Worm (Caenorhabditis elegans) whole organism, L1 larva: ENCODE data around the gene ceh-53.

Experiments used
- C04F5.9 ChIP-seq: sonication (generic microtip); optimal IDR thresholded peaks from 2 replicates; lab custom pipeline; 2016; ENCODE audit warnings: missing genetic modification characterization, missing compliant biosample characterization
- C16A3.4 ChIP-seq: fragments of 150-350 bp; optimal IDR thresholded peaks from 2 replicates; lab custom pipeline; 2014; ENCODE audit warnings: missing biosample characterization, missing genetic modification characterization
- C34B4.2 ChIP-seq: sonication (generic microtip); optimal IDR thresholded peaks from 2 replicates; lab custom pipeline; 2017; ENCODE audit warnings: mild to moderate bottlenecking, missing genetic modification characterization, missing compliant biosample characterization
- Y116A8C.19 ChIP-seq: sonication (generic microtip); optimal IDR thresholded peaks from 2 replicates; lab custom pipeline; 2016; ENCODE audit warnings: missing compliant biosample characterization, missing genetic modification characterization, borderline replicate concordance
- aly-2 ChIP-seq: fragments of 150-350 bp; optimal IDR thresholded peaks from 2 replicates; lab custom pipeline; 2014; ENCODE audit warnings: missing biosample characterization, missing genetic modification characterization
- ama-1 ChIP-seq: fragments of 150-350 bp; optimal IDR thresholded peaks from 2 replicates; lab custom pipeline; 2014
- ceh-82 ChIP-seq, 3 experiments: fragments of 150-350 bp in 1 of 3; sonication (generic microtip) in 2 of 3; optimal IDR thresholded peaks; 2 replicates each; lab custom pipeline; 2014 to 2017; ENCODE audit warnings: missing biosample characterization in 3 of 3, missing genetic modification characterization in 3 of 3
- ceh-90 ChIP-seq: sonication (generic microtip); optimal IDR thresholded peaks from 2 replicates; lab custom pipeline; 2016; ENCODE audit warnings: missing genetic modification characterization, missing compliant biosample characterization
- ces-1 ChIP-seq: fragments of 150-350 bp; optimal IDR thresholded peaks from 2 replicates; lab custom pipeline; 2014; ENCODE audit warnings: missing biosample characterization, missing genetic modification reagents, missing genetic modification characterization
- dpl-1 ChIP-seq, 3 experiments: fragments of 150-350 bp in 2 of 3; sonication (generic microtip) in 1 of 3; optimal IDR thresholded peaks; 2 replicates each; lab custom pipeline; 2014 to 2017; ENCODE audit warnings: missing biosample characterization in 3 of 3, missing genetic modification characterization in 3 of 3, missing genetic modification reagents in 3 of 3
- efl-1 ChIP-seq, 4 experiments: fragments of 150-350 bp; optimal IDR thresholded peaks in 3 of 4; peaks in 1 of 4; 1 replicate in 1 of 4; 2 replicates in 3 of 4; lab custom pipeline; 2014; ENCODE audit warnings: missing biosample characterization in 2 of 4, missing genetic modification characterization in 2 of 4, missing genetic modification reagents in 2 of 4
- egl-13 ChIP-seq: sonication (generic microtip); optimal IDR thresholded peaks from 2 replicates; lab custom pipeline; 2016; ENCODE audit warnings: missing genotype, missing genetic modification reagents, missing genetic modification characterization, missing compliant biosample characterization
- elt-3 ChIP-seq, 6 experiments: fragments of 150-350 bp in 1 of 6; sonication (generic microtip); optimal IDR thresholded peaks; 2 replicates each; lab custom pipeline; 2017 to 2018; ENCODE audit warnings: missing biosample characterization in 6 of 6, missing genetic modification characterization in 6 of 6, inconsistent platforms in 1 of 6
- ets-5 ChIP-seq: fragments of 200-800 bp; sonication (Bioruptor generic); IDR thresholded peaks from 2 replicates; pipeline ENCODE4 v1.3.6; 2022; ENCODE audit warnings: missing genetic modification characterization, missing compliant biosample characterization
- fkh-8 ChIP-seq: sonication (generic microtip); optimal IDR thresholded peaks from 2 replicates; lab custom pipeline; 2016; ENCODE audit warnings: mild to moderate bottlenecking, missing genetic modification characterization, missing compliant biosample characterization
- grh-1 ChIP-seq: fragments of 200-800 bp; sonication (Bioruptor generic); IDR thresholded peaks from 2 replicates; pipeline ENCODE4 v1.3.6; 2022; ENCODE audit warnings: missing genetic modification reagents, missing genetic modification characterization, missing compliant biosample characterization
- hlh-17 ChIP-seq: fragments of 200-800 bp; sonication (Bioruptor generic); optimal IDR thresholded peaks from 2 replicates; lab custom pipeline; 2018; ENCODE audit warnings: missing genetic modification characterization, mild to moderate bottlenecking, missing compliant biosample characterization, moderate library complexity, borderline replicate concordance
- hlh-4 ChIP-seq: sonication (generic microtip); optimal IDR thresholded peaks from 2 replicates; lab custom pipeline; 2016; ENCODE audit warnings: mild to moderate bottlenecking, missing genetic modification characterization, missing compliant biosample characterization
- isw-1 ChIP-seq: fragments of 200-800 bp; sonication (Bioruptor generic); IDR thresholded peaks from 2 replicates; pipeline ENCODE4 v1.3.6; 2022; ENCODE audit warnings: missing genetic modification characterization, missing compliant biosample characterization
- jun-1 ChIP-seq: fragments of 150-350 bp; optimal IDR thresholded peaks from 2 replicates; lab custom pipeline; 2014; ENCODE audit warnings: missing biosample characterization, missing genetic modification reagents, missing genetic modification characterization
- lin-13 ChIP-seq: fragments of 150-350 bp; optimal IDR thresholded peaks from 2 replicates; lab custom pipeline; 2014; ENCODE audit warnings: missing biosample characterization, missing genetic modification reagents, missing genetic modification characterization
- lin-14 ChIP-seq: fragments of 200-800 bp; sonication (Bioruptor generic); optimal IDR thresholded peaks from 2 replicates; lab custom pipeline; 2018; ENCODE audit warnings: mild to moderate bottlenecking, missing genetic modification characterization, moderate library complexity, missing compliant biosample characterization
- lin-15B ChIP-seq: fragments of 150-350 bp; sonication (generic microtip); optimal IDR thresholded peaks from 3 replicates; lab custom pipeline; 2014; ENCODE audit warnings: missing biosample characterization, missing genetic modification characterization
- lin-35 ChIP-seq, 2 experiments: fragments of 150-350 bp; optimal IDR thresholded peaks; 2 replicates each; lab custom pipeline; 2014; ENCODE audit warnings: missing biosample characterization in 2 of 2, missing genetic modification characterization in 2 of 2, missing genetic modification reagents in 2 of 2
- lin-39 ChIP-seq: fragments of 150-350 bp; optimal IDR thresholded peaks from 2 replicates; lab custom pipeline; 2014; ENCODE audit warnings: missing biosample characterization, missing genetic modification reagents, missing genetic modification characterization
- lir-3 ChIP-seq: sonication (generic microtip); optimal IDR thresholded peaks from 2 replicates; lab custom pipeline; 2016; ENCODE audit warnings: mild to moderate bottlenecking, missing genetic modification characterization, moderate library complexity, missing compliant biosample characterization; ENCODE audit not compliant: poor library complexity
- lsy-2 ChIP-seq, 2 experiments: fragments of 150-350 bp; optimal IDR thresholded peaks; 2 replicates each; lab custom pipeline; 2014; ENCODE audit warnings: missing biosample characterization in 2 of 2, missing genetic modification characterization in 2 of 2
- mef-2 ChIP-seq: fragments of 150-350 bp; optimal IDR thresholded peaks from 2 replicates; lab custom pipeline; 2014; ENCODE audit warnings: missing biosample characterization, missing genetic modification characterization
- nhr-11 ChIP-seq: fragments of 150-350 bp; optimal IDR thresholded peaks from 2 replicates; lab custom pipeline; 2014; ENCODE audit warnings: missing biosample characterization, missing genetic modification characterization
- nhr-12 ChIP-seq: sonication (generic microtip); optimal IDR thresholded peaks from 2 replicates; lab custom pipeline; 2017; ENCODE audit warnings: missing biosample characterization, missing genetic modification characterization
- nhr-19 ChIP-seq: fragments of 200-800 bp; sonication (Bioruptor generic); conservative IDR thresholded peaks from 2 replicates; pipeline ENCODE4 v1.3.6; 2022; ENCODE audit warnings: missing genetic modification characterization, missing compliant biosample characterization
- nhr-237 ChIP-seq: fragments of 150-350 bp; optimal IDR thresholded peaks from 2 replicates; lab custom pipeline; 2014; ENCODE audit warnings: missing biosample characterization, missing genetic modification characterization
- nhr-76 ChIP-seq: sonication (generic microtip); optimal IDR thresholded peaks from 2 replicates; lab custom pipeline; 2017; ENCODE audit warnings: missing biosample characterization, missing genetic modification characterization
- nhr-77 ChIP-seq: fragments of 150-350 bp; optimal IDR thresholded peaks from 2 replicates; lab custom pipeline; 2014; ENCODE audit warnings: missing biosample characterization, missing genetic modification characterization
- nhr-85 ChIP-seq: sonication (generic microtip); peaks from one replicate; lab custom pipeline; 2016; ENCODE audit warnings: missing genetic modification characterization, inconsistent platforms, missing compliant biosample characterization
- nhr-90 ChIP-seq: sonication (generic microtip); optimal IDR thresholded peaks from 2 replicates; lab custom pipeline; 2016; ENCODE audit warnings: mild to moderate bottlenecking, missing genetic modification characterization, missing compliant biosample characterization; ENCODE audit not compliant: poor library complexity
- pag-3 ChIP-seq: sonication (generic microtip); optimal IDR thresholded peaks from 2 replicates; lab custom pipeline; 2017; ENCODE audit warnings: missing genetic modification characterization, mild to moderate bottlenecking, missing compliant biosample characterization, antibody characterized with exemption, borderline replicate concordance; ENCODE audit not compliant: insufficient read depth
- pax-3 ChIP-seq: fragments of 200-800 bp; sonication (Bioruptor generic); optimal IDR thresholded peaks from 2 replicates; lab custom pipeline; 2018; ENCODE audit warnings: mild to moderate bottlenecking, missing genetic modification characterization, moderate library complexity, missing compliant biosample characterization
- pqm-1 ChIP-seq: sonication (generic microtip); optimal IDR thresholded peaks from 3 replicates; lab custom pipeline; 2017; ENCODE audit warnings: missing biosample characterization, missing genetic modification characterization
- skn-1 ChIP-seq: fragments of 150-350 bp; optimal IDR thresholded peaks from 2 replicates; lab custom pipeline; 2014; ENCODE audit warnings: missing biosample characterization, missing genetic modification characterization
- snpc-4 ChIP-seq: fragments of 150-350 bp; optimal IDR thresholded peaks from 2 replicates; lab custom pipeline; 2014; ENCODE audit warnings: missing biosample characterization, missing genetic modification characterization
- sox-4 ChIP-seq: sonication (generic microtip); optimal IDR thresholded peaks from 2 replicates; lab custom pipeline; 2016; ENCODE audit warnings: missing genetic modification characterization, missing compliant biosample characterization
- tlp-1 ChIP-seq: fragments of 150-350 bp; optimal IDR thresholded peaks from 2 replicates; lab custom pipeline; 2014; ENCODE audit warnings: missing biosample characterization, missing genetic modification characterization
- unc-130 ChIP-seq: fragments of 150-350 bp; optimal IDR thresholded peaks from 2 replicates; lab custom pipeline; 2017; ENCODE audit warnings: missing biosample characterization, missing genetic modification characterization, inconsistent platforms
- unc-62 ChIP-seq: fragments of 150-350 bp; optimal IDR thresholded peaks from 2 replicates; lab custom pipeline; 2014; ENCODE audit warnings: missing biosample characterization, missing genetic modification reagents, missing genetic modification characterization
- unc-86 ChIP-seq: sonication (generic microtip); optimal IDR thresholded peaks from 2 replicates; lab custom pipeline; 2016; ENCODE audit warnings: missing genetic modification characterization, missing compliant biosample characterization
- xbp-1 ChIP-seq: sonication (generic microtip); optimal IDR thresholded peaks from 2 replicates; lab custom pipeline; 2016; ENCODE audit warnings: missing genetic modification characterization, missing compliant biosample characterization
- zip-4 ChIP-seq: fragments of 200-800 bp; sonication (Bioruptor generic); optimal IDR thresholded peaks from 2 replicates; lab custom pipeline; 2018; ENCODE audit warnings: mild to moderate bottlenecking, missing genetic modification characterization, moderate library complexity, missing compliant biosample characterization
- ztf-11 ChIP-seq, 2 experiments: sonication (generic microtip); optimal IDR thresholded peaks; 2 replicates each; lab custom pipeline; 2016 to 2017; ENCODE audit warnings: missing genetic modification characterization in 2 of 2, missing biosample characterization in 1 of 2, missing compliant biosample characterization in 1 of 2

The ceh-53 gene

DNA sequence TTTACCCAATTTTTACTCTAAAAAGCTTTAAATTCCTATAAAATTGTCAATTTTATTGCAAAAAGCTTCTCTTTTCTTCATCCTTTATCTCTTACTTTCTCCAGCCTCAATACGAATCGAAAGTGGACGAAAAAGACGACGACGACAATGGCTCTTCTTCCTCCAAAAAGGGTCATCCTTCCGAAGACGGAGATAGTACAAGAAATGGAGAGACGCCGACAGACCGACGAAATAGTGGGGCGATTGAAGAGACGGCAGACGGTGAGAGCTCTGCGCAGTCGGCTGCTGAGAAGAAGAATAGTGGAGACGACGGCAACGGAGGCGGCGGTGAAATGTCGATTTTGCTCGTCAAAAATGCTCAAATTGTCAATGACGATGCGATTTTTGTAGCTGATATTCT is 21.3 kb downstream of the ceh-53 start (continued):
- no peak for TF ChIP-seq Y116A8C.19 (tag; lab: Kevin White, UChicago)
- peak; percentile 1 for TF ChIP-seq nhr-90 (tag; lab: Kevin White, UChicago)
- no peak for TF ChIP-seq tlp-1 (tag; lab: Kevin White, UChicago)
- peak; percentile 63 for TF ChIP-seq unc-86 (tag; lab: Kevin White, UChicago)
- TF ChIP-seq ets-5 (GFP tag; lab: Robert Waterston, UW), result no peak
- TF ChIP-seq unc-62, result no peak
- TF ChIP-seq, all 84 proteins: peak for 27

DNA sequence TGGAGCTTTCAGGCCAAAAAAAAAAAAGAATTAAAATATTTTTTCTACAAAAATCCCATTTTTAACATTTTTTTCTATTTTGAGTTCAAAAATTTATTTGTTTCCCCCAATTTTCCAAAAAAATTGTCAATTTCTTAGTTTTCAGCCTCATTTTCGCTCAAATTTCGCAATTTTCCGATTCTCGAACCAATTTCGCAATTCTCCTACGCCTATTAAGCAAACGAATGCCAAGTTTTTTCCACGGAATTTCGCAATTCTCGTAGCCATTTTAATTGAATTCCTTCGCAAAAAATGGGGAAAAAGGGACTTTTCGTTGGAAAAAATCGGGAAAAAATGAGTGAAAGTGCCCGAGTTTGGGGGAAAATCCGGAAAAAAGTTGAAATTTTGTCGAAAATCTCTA is 22.4 kb downstream of the ceh-53 start:
- TF ChIP-seq nhr-76 (tag; lab: Kevin White, UChicago), result no peak
- peak; percentile 70 for TF ChIP-seq skn-1 (tag; lab: Kevin White, UChicago)
- TF ChIP-seq lsy-2 (tag; optimal IDR thresholded peaks at IDR 0.05; lab: Kevin White, UChicago), result peak in 1 of 2 experiments; percentile 10
- TF ChIP-seq xbp-1, result no peak
- peak; percentile 28 for TF ChIP-seq lin-14 (GFP tag; lab: Kevin White, UChicago)
- TF ChIP-seq zip-4 (GFP tag; lab: Kevin White, UChicago), result peak; percentile 64
- no peak for TF ChIP-seq nhr-19
- peak in 1 of 2 experiments; percentile 10 for TF ChIP-seq efl-1 (optimal IDR thresholded peaks at IDR 0.05; lab: Kevin White, UChicago)
- TF ChIP-seq efl-1 (GFP tag; optimal IDR thresholded peaks at IDR 0.05 in 1 of 2; lab: Kevin White, UChicago), result no peak
- peak; percentile 1 for TF ChIP-seq ceh-90
- no peak for TF ChIP-seq nhr-77
- peak; percentile 23 to 66 (median 33) for TF ChIP-seq ceh-82 (tag; optimal IDR thresholded peaks at IDR 0.05; lab: Kevin White, UChicago)

DNA sequence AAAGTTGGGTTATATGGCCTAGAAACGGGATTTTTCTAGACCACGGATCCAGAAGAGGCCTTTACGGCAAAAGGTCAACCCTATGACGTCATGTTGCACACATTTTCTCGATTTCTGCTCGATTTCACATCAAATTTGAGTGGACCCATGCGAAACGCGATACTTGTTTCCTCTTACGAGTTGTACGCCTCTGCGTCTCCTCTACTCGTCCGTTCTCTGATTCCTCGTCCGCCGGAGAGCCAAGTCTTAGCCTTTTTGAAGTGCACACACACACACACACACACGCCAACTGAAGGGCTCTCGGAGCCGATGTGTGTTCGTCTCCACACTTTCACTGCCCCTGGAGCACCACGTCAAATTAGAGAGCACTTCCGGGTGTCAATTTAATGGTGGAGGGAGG is 22.9 kb downstream of the ceh-53 start:
- TF ChIP-seq nhr-237 (tag; lab: Kevin White, UChicago) (no peak), isw-1 (no peak), unc-130 (tag; lab: Kevin White, UChicago) (no peak), nhr-76 (tag; lab: Kevin White, UChicago) (no peak), ztf-11 (tag; optimal IDR thresholded peaks at IDR 0.05; lab: Kevin White, UChicago) (no peak), skn-1 (tag; lab: Kevin White, UChicago) (no peak), snpc-4 (tag; lab: Kevin White, UChicago) (no peak), lin-13 (GFP tag; lab: Kevin White, UChicago) (no peak), lin-35 (GFP tag; optimal IDR thresholded peaks at IDR 0.05; lab: Kevin White, UChicago) (no peak), jun-1 (tag; lab: Kevin White, UChicago) (no peak), unc-86 (tag; lab: Kevin White, UChicago) (peak; percentile 12), lin-15B (tag; lab: Kevin White, UChicago) (no peak), nhr-12 (tag; lab: Kevin White, UChicago) (no peak), pqm-1 (tag; lab: Kevin White, UChicago) (no peak), ces-1 (GFP tag; lab: Kevin White, UChicago) (no peak), sox-4 (tag; lab: Kevin White, UChicago) (no peak), nhr-77 (no peak), nhr-85 (tag; lab: Kevin White, UChicago) (no peak), C34B4.2 (no peak), lin-39 (tag; lab: Kevin White, UChicago) (no peak), mef-2 (tag; lab: Kevin White, UChicago) (no peak), pag-3 (tag; lab: Kevin White, UChicago) (no peak), dpl-1 (GFP tag; optimal IDR thresholded peaks at IDR 0.05; lab: Kevin White, UChicago) (no peak), hlh-17 (GFP tag; lab: Kevin White, UChicago) (no peak), pax-3 (no peak), lir-3 (tag; lab: Kevin White, UChicago) (no peak), grh-1 (GFP tag; lab: Robert Waterston, UW) (no peak), ama-1 (lab: Kevin White, UChicago) (no peak), fkh-8 (tag; lab: Kevin White, UChicago) (no peak), efl-1 (optimal IDR thresholded peaks at IDR 0.05; lab: Kevin White, UChicago) (no peak), efl-1 (GFP tag; optimal IDR thresholded peaks at IDR 0.05 in 1 of 2; lab: Kevin White, UChicago) (peak in 1 of 2 experiments; percentile 72), elt-3 (tag; optimal IDR thresholded peaks at IDR 0.05; lab: Kevin White, UChicago) (no peak), nhr-11 (no peak), C04F5.9 (no peak), aly-2 (tag; lab: Kevin White, UChicago) (no peak), xbp-1 (peak; percentile 13), C16A3.4 (tag; lab: Kevin White, UChicago) (no peak), egl-13 (tag; lab: Kevin White, UChicago) (peak; percentile 44), hlh-4 (no peak)
